Fruit fly (Drosophila melanogaster) whole organism, larva: ENCODE results near the gene CG43163.
A peak's percentile ranks its signal among the peaks of the same experiment; 100 is the strongest.

ENCODE experiments used
- noc ChIP-seq: fragments of 200-800 bp; sonication (Bioruptor generic); optimal IDR thresholded peaks from 3 replicates; lab custom pipeline; 2019; ENCODE audit warnings: missing biosample characterization, mild to moderate bottlenecking, missing genetic modification characterization, moderate library complexity

The CG43163 gene

dm6 chr3L:8529701-8530100, 22.8 kb upstream of the CG43163 start:
- TF ChIP-seq noc (tag; lab: Kevin White, UChicago): no peak

DNA sequence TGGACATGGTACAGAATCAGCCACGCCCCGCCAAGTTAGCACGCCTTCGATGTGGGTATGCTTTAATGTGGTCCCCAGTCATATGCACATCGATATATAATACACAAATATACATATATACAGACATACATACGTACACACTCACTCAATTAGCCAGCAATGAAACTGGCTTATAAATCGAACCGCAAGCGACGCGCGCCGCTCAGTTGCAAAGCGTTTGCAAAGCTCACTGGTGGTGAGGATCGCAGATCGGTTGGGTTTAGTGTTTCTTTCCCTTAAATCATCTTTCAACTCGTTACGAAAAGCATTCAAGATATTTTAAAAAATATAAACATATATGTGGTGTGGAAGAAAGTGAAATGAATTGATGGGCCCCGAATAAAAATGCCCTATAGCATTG, 21.6 kb upstream of the CG43163 start:
- TF ChIP-seq noc (tag; lab: Kevin White, UChicago): no peak

dm6 chr3L:8527829-8528228, 20.9 kb upstream of the CG43163 start:
- no peak for TF ChIP-seq noc (tag; lab: Kevin White, UChicago)

DNA sequence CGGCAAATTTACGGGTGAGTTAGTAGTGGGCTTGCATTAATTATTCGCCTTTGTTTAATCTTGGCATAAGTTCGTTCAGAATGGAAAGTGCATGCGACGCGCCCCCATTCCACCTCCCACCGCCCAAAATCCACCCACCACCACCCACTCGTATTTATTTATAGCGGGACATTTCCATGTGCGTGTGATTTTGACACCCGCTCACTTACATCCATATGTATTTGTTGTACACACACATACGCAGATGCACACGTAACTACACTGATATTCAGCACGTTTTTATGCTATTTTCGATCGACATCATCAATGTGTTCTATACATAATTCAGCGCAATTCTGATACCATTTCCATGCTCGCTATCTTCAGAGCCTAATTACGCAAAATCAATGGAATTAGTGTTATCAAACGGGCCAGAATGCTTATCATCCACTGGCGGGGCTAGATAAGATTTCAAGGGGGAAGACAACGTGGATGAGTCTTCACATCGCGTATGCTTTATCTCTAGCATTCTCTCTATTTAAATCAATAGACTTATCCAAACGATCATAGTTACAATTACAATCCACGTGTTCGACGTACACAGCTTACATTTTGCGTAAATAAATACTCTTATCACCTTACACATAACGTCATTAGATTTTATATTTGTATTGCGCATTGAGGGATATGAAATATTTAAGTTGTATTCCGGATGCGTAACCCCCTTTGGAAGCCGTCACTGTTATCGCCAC, 18.9 kb upstream of the CG43163 start:
- peak; percentile 92 for TF ChIP-seq noc (tag; lab: Kevin White, UChicago)

dm6 chr3L:8524816-8525625, 18.1 kb upstream of the CG43163 start, which contains the start of the genes GstO1 and foi:
Gene GstO1, minus strand, starts transcription at chr3L:8524866.
Gene foi, plus strand, starts transcription at chr3L:8525244.
- TF ChIP-seq noc (tag; lab: Kevin White, UChicago): no peak

- peak; percentile 28 for TF ChIP-seq noc (tag; lab: Kevin White, UChicago)
Measured at dm6 chr3L:8523257-8523656, 16.3 kb upstream of the CG43163 start, which contains the start of gene GstO2. Gene GstO2, minus strand, starts transcription at chr3L:8523501.

dm6 chr3L:8520252-8520651, 13.3 kb upstream of the CG43163 start, which contains the start of gene se:
Gene se, plus strand, starts transcription at chr3L:8520552.
- TF ChIP-seq noc (tag; lab: Kevin White, UChicago): no peak

- peak; percentile 23 for TF ChIP-seq noc (tag; lab: Kevin White, UChicago)
Measured at dm6 chr3L:8519232-8519631, 12.3 kb upstream of the CG43163 start.

DNA sequence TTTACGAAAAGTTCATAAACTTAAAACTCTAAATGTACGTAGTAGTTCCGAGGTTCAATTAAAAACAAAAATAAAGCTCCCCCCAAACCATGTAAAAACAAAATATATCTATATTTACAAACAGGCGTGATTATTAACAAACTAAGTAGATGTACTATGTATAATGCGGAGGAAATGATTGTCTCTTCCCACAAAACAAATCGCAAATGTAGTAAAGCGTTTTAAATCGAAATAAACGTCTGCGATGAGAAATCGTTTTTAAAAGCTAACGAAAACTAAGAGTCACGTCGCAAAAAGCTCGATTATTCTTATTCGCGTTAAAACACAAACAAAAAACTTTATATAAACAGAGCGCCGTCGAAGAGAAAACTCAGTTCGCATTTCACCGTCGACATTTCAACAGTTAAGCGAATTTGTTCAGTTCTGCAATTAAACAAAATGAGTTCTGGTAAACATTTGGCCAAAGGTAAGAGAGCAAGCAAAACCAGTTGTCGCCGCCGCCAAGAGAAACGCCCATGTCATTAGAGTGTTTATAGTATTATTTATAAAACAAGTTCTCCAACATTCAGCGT, 11.7 kb upstream of the CG43163 start, which contains the start of gene GstO3:
TSS of gene GstO3 (plus strand) at position 370 of the 572 bp plus-strand sequence.
- TF ChIP-seq noc (tag; lab: Kevin White, UChicago): no peak

DNA sequence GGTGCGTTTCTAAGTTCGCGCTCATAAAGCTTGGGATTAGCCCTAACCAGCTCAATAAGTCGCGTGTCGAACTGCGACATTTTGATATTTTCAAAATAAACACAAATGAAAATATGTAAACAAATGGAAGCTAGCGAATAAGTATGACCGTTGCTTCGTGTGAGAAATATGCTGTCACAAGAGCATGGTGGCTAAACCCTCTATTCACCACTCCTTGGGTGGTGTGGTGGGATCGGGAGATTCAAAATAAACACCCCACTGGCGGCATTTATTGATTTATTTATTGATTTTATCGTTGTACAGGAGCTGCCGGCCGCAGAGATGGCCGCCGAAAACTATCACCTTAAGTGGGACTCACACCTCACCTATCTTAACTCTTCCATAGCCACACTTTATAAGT, 7.8 kb upstream of the CG43163 start, which contains the start of gene CG6683:
TSS of gene CG6683 (minus strand) at position 154 of the 400 bp plus-strand sequence.
- no peak for TF ChIP-seq noc (tag; lab: Kevin White, UChicago)

- TF ChIP-seq noc (tag; lab: Kevin White, UChicago): no peak
Measured at dm6 chr3L:8513258-8513657, 6.3 kb upstream of the CG43163 start.

DNA sequence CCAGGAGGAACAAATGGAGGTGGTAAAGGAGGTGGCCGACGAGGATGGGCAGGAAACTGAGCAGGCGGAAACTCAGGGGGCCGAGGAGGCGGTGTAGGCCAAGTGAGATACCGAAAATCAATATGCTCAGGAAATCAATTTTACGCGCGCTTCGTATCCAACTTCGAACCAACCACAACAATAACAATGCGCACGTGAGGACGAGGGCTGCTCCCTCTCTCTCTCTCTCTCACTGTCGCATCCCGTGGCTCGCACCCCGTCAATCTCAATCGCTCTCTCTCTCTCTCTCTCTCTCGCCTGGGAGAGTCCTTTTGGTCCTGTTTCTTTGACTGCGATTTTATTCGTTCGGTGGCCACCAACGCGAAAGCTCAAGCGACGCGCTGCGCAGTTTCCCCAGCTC, 5.5 kb upstream of the CG43163 start, which contains the start of gene CG6765:
TSS of gene CG6765 (plus strand) at position 340 of the 400 bp plus-strand sequence.
- no peak for TF ChIP-seq noc (tag; lab: Kevin White, UChicago)

dm6 chr3L:8509567-8510109, 2.7 kb upstream of the CG43163 start, which contains the start of the genes ZC3H3 and Pus7:
Gene ZC3H3, minus strand, starts transcription at chr3L:8509763.
Gene Pus7, plus strand, starts transcription at chr3L:8510003.
- TF ChIP-seq noc (tag; lab: Kevin White, UChicago): no peak

dm6 chr3L:8480944-8481343, 26.0 kb downstream of the CG43163 start:
- no peak for TF ChIP-seq noc (tag; lab: Kevin White, UChicago)
